Worm (Caenorhabditis elegans): ENCODE measurements around the gene attf-2.

The attf-2 gene

ce11 chrV:7237094-7237132 is 41.0 kb upstream of the attf-2 start, which contains the start of gene hpo-9:
hpo-9 (minus strand) TSS chrV:7237130.
- TF ChIP-seq lin-29 (GFP tag; IDR thresholded peaks at IDR 0.05) = no peak
- TF ChIP-seq duxl-1 (tag; optimal IDR thresholded peaks at IDR 0.05; ENCODE audit: poor library complexity) = no peak
- TF ChIP-seq nhr-28 (tag; optimal IDR thresholded peaks at IDR 0.05) = no peak
- no peak for TF ChIP-seq zip-2 (tag; optimal IDR thresholded peaks at IDR 0.05)
- TF ChIP-seq mdt-29 (GFP tag; IDR thresholded peaks at IDR 0.05) = no peak
- no peak for TF ChIP-seq lin-39 (tag; optimal IDR thresholded peaks at IDR 0.05)

DNA sequence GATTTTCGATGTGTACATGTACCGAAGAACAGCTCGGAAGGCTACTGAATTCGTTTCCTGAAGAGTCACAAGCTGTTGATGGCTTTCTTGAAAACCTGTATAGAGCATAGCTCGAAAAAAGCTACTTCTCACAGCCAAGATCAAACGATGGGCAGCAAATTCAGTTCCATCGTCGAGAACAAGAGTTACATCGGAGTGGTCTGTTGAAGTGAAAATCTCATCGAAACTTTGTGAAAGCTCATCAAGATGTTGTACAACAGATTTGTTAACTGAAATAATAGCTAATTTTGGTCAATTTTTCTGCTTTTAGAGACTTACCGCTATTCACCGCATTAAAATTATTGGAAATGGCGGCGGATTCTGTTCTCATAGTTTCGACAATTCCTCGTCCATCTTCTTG is 40.8 kb upstream of the attf-2 start:
- TF ChIP-seq mxl-2 (GFP tag; conservative IDR thresholded peaks at IDR 0.05) (no peak), aha-1 (tag) (peak; percentile 54)

- TF ChIP-seq lin-39 (tag; optimal IDR thresholded peaks at IDR 0.05) (no peak), php-3 (GFP tag; IDR thresholded peaks at IDR 0.05) (no peak)
These were observed 38.8 kb upstream of the attf-2 start, which contains the start of gene C05C8.5 for ce11 chrV:7234726-7235125. C05C8.5 (minus strand) TSS chrV:7234826.

- TF ChIP-seq nhr-76 (tag; optimal IDR thresholded peaks at IDR 0.05) (no peak), nhr-102 (tag; optimal IDR thresholded peaks at IDR 0.05) (no peak), aha-1 (tag) (peak; percentile 95)
These were observed 35.6 kb upstream of the attf-2 start for ce11 chrV:7231524-7231923.

- no peak for TF ChIP-seq nhr-76 (tag; optimal IDR thresholded peaks at IDR 0.05)
- no peak for TF ChIP-seq nhr-6 (tag; optimal IDR thresholded peaks at IDR 0.05)
- no peak for TF ChIP-seq php-3 (GFP tag; IDR thresholded peaks at IDR 0.05)
- no peak for TF ChIP-seq vab-7 (GFP tag; IDR thresholded peaks at IDR 0.05)
- no peak for TF ChIP-seq ceh-62 (tag; optimal IDR thresholded peaks at IDR 0.05)
- no peak for TF ChIP-seq nhr-11 (tag; optimal IDR thresholded peaks at IDR 0.05)
- no peak for TF ChIP-seq mxl-2 (GFP tag; conservative IDR thresholded peaks at IDR 0.05)
- TF ChIP-seq ces-1 (GFP tag; optimal IDR thresholded peaks at IDR 0.05) = no peak
- no peak for TF ChIP-seq madf-5 (GFP tag; IDR thresholded peaks at IDR 0.05)
- TF ChIP-seq mep-1 (tag; optimal IDR thresholded peaks at IDR 0.05) = peak; percentile 62
- 0 out of 2 replicates have a peak, but pooled peaks have one; percentile 20 for TF ChIP-seq hmg-1.1 (GFP tag; IDR thresholded peaks at IDR 0.05)
- no peak for TF ChIP-seq zip-11 (GFP tag; IDR thresholded peaks at IDR 0.05)
- TF ChIP-seq ceh-82 (tag; optimal IDR thresholded peaks at IDR 0.05) = no peak
- peak; percentile 30 for TF ChIP-seq aha-1 (tag)
- no peak for TF ChIP-seq nhr-41 (GFP tag; IDR thresholded peaks at IDR 0.05)
- TF ChIP-seq spr-1 (tag; optimal IDR thresholded peaks at IDR 0.05) = no peak
- TF ChIP-seq lin-38 (GFP tag; IDR thresholded peaks at IDR 0.05) = peak; percentile 71
- TF ChIP-seq lim-7 (GFP tag; IDR thresholded peaks at IDR 0.05) = no peak
- peak; percentile 46 for TF ChIP-seq dve-1 (tag; optimal IDR thresholded peaks at IDR 0.05; ENCODE audit: insufficient read depth)
- no peak for TF ChIP-seq daf-16 (GFP tag; optimal IDR thresholded peaks at IDR 0.05)
- peak; percentile 24 for TF ChIP-seq daf-16 (tag; optimal IDR thresholded peaks at IDR 0.05)
- no peak for TF ChIP-seq F49E8.2 (tag; optimal IDR thresholded peaks at IDR 0.05; ENCODE audit: borderline replicate concordance)
- peak; percentile 25 for TF ChIP-seq rbr-2 (tag; optimal IDR thresholded peaks at IDR 0.05)
- TF ChIP-seq mes-2 (tag; optimal IDR thresholded peaks at IDR 0.05; ENCODE audit: poor library complexity, severe bottlenecking) = peak; percentile 85
- TF ChIP-seq R02D3.7 (tag; optimal IDR thresholded peaks at IDR 0.05) = no peak
- TF ChIP-seq zip-2 (tag; optimal IDR thresholded peaks at IDR 0.05) = no peak
- TF ChIP-seq lin-13 (GFP tag; optimal IDR thresholded peaks at IDR 0.05) = no peak
- TF ChIP-seq jun-1 (tag; optimal IDR thresholded peaks at IDR 0.05) = no peak
- TF ChIP-seq zfp-2 (tag; optimal IDR thresholded peaks at IDR 0.05) = no peak
- TF ChIP-seq lsy-2 (tag; optimal IDR thresholded peaks at IDR 0.05) = peak in 1 of 2 experiments; percentile 57
- no peak for TF ChIP-seq cey-2 (tag; optimal IDR thresholded peaks at IDR 0.05; ENCODE audit: borderline replicate concordance, insufficient read depth)
- TF ChIP-seq nhr-77 (tag; optimal IDR thresholded peaks at IDR 0.05) = peak; percentile 15
- peak; percentile 58; the same call in 1 of the 2 replicates for TF ChIP-seq pha-4 (GFP tag; IDR thresholded peaks at IDR 0.05)
- no peak for TF ChIP-seq pha-4 (tag; optimal IDR thresholded peaks at IDR 0.05)
- no peak for TF ChIP-seq ceh-32 (tag; optimal IDR thresholded peaks at IDR 0.05; ENCODE audit: poor library complexity)
- TF ChIP-seq sdz-12 (GFP tag; optimal IDR thresholded peaks at IDR 0.05) = no peak
- TF ChIP-seq ZK337.2 (GFP tag; IDR thresholded peaks at IDR 0.05) = no peak
- 0 out of 2 replicates have a peak, but pooled peaks have one; percentile 45 for TF ChIP-seq arid-1 (GFP tag; conservative IDR thresholded peaks at IDR 0.05)
- no peak for TF ChIP-seq spr-3 (GFP tag; optimal IDR thresholded peaks at IDR 0.05)
These were observed 34.9 kb upstream of the attf-2 start, which contains the start of the genes gei-6 and krr-1 for ce11 chrV:7230847-7231246. gei-6 (minus strand) TSS chrV:7230848. krr-1 (plus strand) TSS chrV:7231190.

Measured in whole organism, L4 larva.